Worm (Caenorhabditis elegans) whole organism, L3 larva: ENCODE data around the gene srab-10.
"Not testable (repeated sequence)": the region's sequence is repeated elsewhere in the genome, so short reads cannot be mapped to it uniquely, and the experiment has no call there.

Experiments used
- ZK546.5 ChIP-seq: sonication (generic microtip); optimal IDR thresholded peaks from 2 replicates; lab custom pipeline; 2017; ENCODE audit warnings: missing biosample characterization, missing genetic modification characterization
- ceh-16 ChIP-seq: sonication (generic microtip); optimal IDR thresholded peaks from 2 replicates; lab custom pipeline; 2017; ENCODE audit warnings: missing biosample characterization, missing genetic modification characterization
- ceh-9 ChIP-seq: sonication (generic microtip); optimal IDR thresholded peaks from 2 replicates; lab custom pipeline; 2018; ENCODE audit warnings: missing biosample characterization, missing genetic modification characterization
- daf-12 ChIP-seq: fragments of 150-350 bp; optimal IDR thresholded peaks from 2 replicates; lab custom pipeline; 2014; ENCODE audit warnings: missing biosample characterization, missing genetic modification reagents, missing genetic modification characterization
- egl-27 ChIP-seq: sonication (generic microtip); optimal IDR thresholded peaks from 4 replicates; lab custom pipeline; 2017; ENCODE audit warnings: missing biosample characterization, missing genetic modification reagents, missing genetic modification characterization
- egl-5 ChIP-seq: fragments of 150-350 bp; optimal IDR thresholded peaks from 2 replicates; lab custom pipeline; 2017; ENCODE audit warnings: missing biosample characterization, missing genetic modification reagents, missing genetic modification characterization, inconsistent platforms
- elt-2 ChIP-seq: sonication (generic microtip); optimal IDR thresholded peaks from 2 replicates; lab custom pipeline; 2016; ENCODE audit warnings: missing genetic modification reagents, mild to moderate bottlenecking, missing genetic modification characterization, missing compliant biosample characterization
- eor-1 ChIP-seq, 2 experiments: fragments of 150-350 bp; optimal IDR thresholded peaks; 2 replicates each; lab custom pipeline; 2014 to 2018; ENCODE audit warnings: missing biosample characterization in 2 of 2, missing genetic modification characterization in 2 of 2
- fkh-10 ChIP-seq: sonication (generic microtip); optimal IDR thresholded peaks from 2 replicates; lab custom pipeline; 2017; ENCODE audit warnings: missing biosample characterization, missing genetic modification reagents, missing genetic modification characterization
- fkh-2 ChIP-seq: fragments of 150-350 bp; optimal IDR thresholded peaks from 2 replicates; lab custom pipeline; 2014; ENCODE audit warnings: missing biosample characterization, missing genetic modification reagents, missing genetic modification characterization
- hmg-11 ChIP-seq: sonication (generic microtip); optimal IDR thresholded peaks from 2 replicates; lab custom pipeline; 2016; ENCODE audit warnings: missing genetic modification characterization, missing compliant biosample characterization
- lin-15B ChIP-seq: fragments of 150-350 bp; optimal IDR thresholded peaks from 2 replicates; lab custom pipeline; 2014; ENCODE audit warnings: missing biosample characterization, missing genetic modification characterization
- mdl-1 ChIP-seq: fragments of 150-350 bp; optimal IDR thresholded peaks from 2 replicates; lab custom pipeline; 2014; ENCODE audit warnings: missing biosample characterization, missing genetic modification characterization
- nhr-12 ChIP-seq: fragments of 150-350 bp; optimal IDR thresholded peaks from 2 replicates; lab custom pipeline; 2014; ENCODE audit warnings: missing biosample characterization, missing genetic modification characterization
- nhr-23 ChIP-seq: fragments of 150-350 bp; optimal IDR thresholded peaks from 2 replicates; lab custom pipeline; 2014; ENCODE audit warnings: missing biosample characterization, missing genetic modification reagents, missing genetic modification characterization
- nhr-25 ChIP-seq: sonication (generic microtip); optimal IDR thresholded peaks from 2 replicates; lab custom pipeline; 2017; ENCODE audit warnings: missing biosample characterization, missing genetic modification characterization
- nhr-28 ChIP-seq: fragments of 150-350 bp; optimal IDR thresholded peaks from 2 replicates; lab custom pipeline; 2014; ENCODE audit warnings: missing biosample characterization, missing genetic modification characterization
- nhr-43 ChIP-seq: sonication (generic microtip); optimal IDR thresholded peaks from 2 replicates; lab custom pipeline; 2016; ENCODE audit warnings: mild to moderate bottlenecking, missing genetic modification characterization, missing compliant biosample characterization; ENCODE audit not compliant: poor library complexity, severe bottlenecking
- nhr-67 ChIP-seq: fragments of 150-350 bp; optimal IDR thresholded peaks from 2 replicates; lab custom pipeline; 2014; ENCODE audit warnings: missing biosample characterization, missing genetic modification characterization
- nhr-77 ChIP-seq: fragments of 150-350 bp; optimal IDR thresholded peaks from 2 replicates; lab custom pipeline; 2014; ENCODE audit warnings: missing biosample characterization, missing genetic modification characterization
- pha-4 ChIP-seq: fragments of 150-350 bp; optimal IDR thresholded peaks from 2 replicates; lab custom pipeline; 2014; ENCODE audit warnings: missing biosample characterization, missing genetic modification reagents, missing genetic modification characterization
- pqm-1 ChIP-seq: fragments of 150-350 bp; optimal IDR thresholded peaks from 2 replicates; lab custom pipeline; 2017; ENCODE audit warnings: missing biosample characterization, missing genetic modification characterization, inconsistent platforms
- sea-2 ChIP-seq: fragments of 150-350 bp; sonication (generic microtip); optimal IDR thresholded peaks from 4 replicates; lab custom pipeline; 2014; ENCODE audit warnings: missing biosample characterization, missing genetic modification reagents, missing genetic modification characterization
- skn-1 ChIP-seq: fragments of 150-350 bp; optimal IDR thresholded peaks from 2 replicates; lab custom pipeline; 2014; ENCODE audit warnings: missing biosample characterization, missing genetic modification characterization
- tbx-2 ChIP-seq: sonication (generic microtip); optimal IDR thresholded peaks from 2 replicates; lab custom pipeline; 2016; ENCODE audit warnings: mild to moderate bottlenecking, missing genetic modification characterization, missing compliant biosample characterization
- unc-62 ChIP-seq: fragments of 150-350 bp; sonication (generic microtip); optimal IDR thresholded peaks from 4 replicates; lab custom pipeline; 2014; ENCODE audit warnings: missing biosample characterization, missing genetic modification reagents, missing genetic modification characterization
- zag-1 ChIP-seq: fragments of 150-350 bp; optimal IDR thresholded peaks from 2 replicates; lab custom pipeline; 2014; ENCODE audit warnings: missing biosample characterization, missing genetic modification characterization
- ztf-11 ChIP-seq: fragments of 150-350 bp; optimal IDR thresholded peaks from 2 replicates; lab custom pipeline; 2014; ENCODE audit warnings: missing biosample characterization, missing genetic modification characterization
- ztf-4 ChIP-seq: fragments of 150-350 bp; optimal IDR thresholded peaks from 2 replicates; lab custom pipeline; 2014; ENCODE audit warnings: missing biosample characterization, missing genetic modification characterization

The srab-10 gene

ce11 chrV:3112198-3112597 lies 32.2 kb downstream of the srab-10 start:
- TF ChIP-seq skn-1 (tag; lab: Kevin White, UChicago): no peak
- peak; percentile 17 for TF ChIP-seq elt-2 (tag; lab: Kevin White, UChicago)
- no peak for TF ChIP-seq nhr-23 (tag; lab: Kevin White, UChicago)
- no peak for TF ChIP-seq sea-2 (GFP tag; lab: Kevin White, UChicago)
- no peak for TF ChIP-seq eor-1 (tag; optimal IDR thresholded peaks at IDR 0.05; lab: Kevin White, UChicago)

ce11 chrV:3107450-3107849 lies 36.9 kb downstream of the srab-10 start, which contains the start of gene str-68:
str-68 (minus strand) TSS chrV:3107550.
- TF ChIP-seq hmg-11 (tag; lab: Kevin White, UChicago) (no peak), daf-12 (tag; lab: Kevin White, UChicago) (no peak), tbx-2 (tag; lab: Kevin White, UChicago) (no peak), nhr-77 (no peak), nhr-43 (tag; lab: Kevin White, UChicago) (no peak), egl-5 (no peak)
- TF ChIP-seq, all 47 proteins: peak for 0

ce11 chrV:3106785-3107184 lies 37.6 kb downstream of the srab-10 start:
- TF ChIP-seq egl-5 (no peak), mdl-1 (tag; lab: Kevin White, UChicago) (no peak), zag-1 (no peak), ceh-9 (tag; lab: Kevin White, UChicago) (no peak), nhr-67 (no peak), ztf-4 (tag; lab: Kevin White, UChicago) (no peak)

- TF ChIP-seq egl-27 (tag; lab: Kevin White, UChicago): no peak
- TF ChIP-seq tbx-2 (tag; lab: Kevin White, UChicago): no peak
- no peak for TF ChIP-seq nhr-25
- TF ChIP-seq ceh-16: no peak
- TF ChIP-seq, all 47 proteins: peak for 0
Measured at ce11 chrV:3105810-3106209, 38.6 kb downstream of the srab-10 start, which contains the start of gene str-69. str-69 (minus strand) TSS chrV:3105910.

- TF ChIP-seq ceh-16 (no peak), pha-4 (tag; lab: Kevin White, UChicago) (no peak), ztf-11 (tag; lab: Kevin White, UChicago) (no peak), sea-2 (GFP tag; lab: Kevin White, UChicago) (no peak), ztf-4 (tag; lab: Kevin White, UChicago) (no peak), unc-62 (GFP tag; lab: Kevin White, UChicago) (no peak), fkh-10 (no peak), lin-15B (no peak), nhr-23 (tag; lab: Kevin White, UChicago) (no peak), zag-1 (no peak), mdl-1 (tag; lab: Kevin White, UChicago) (no peak), nhr-28 (tag; lab: Kevin White, UChicago) (no peak), fkh-2 (tag; lab: Kevin White, UChicago) (no peak), hmg-11 (tag; lab: Kevin White, UChicago) (no peak), pqm-1 (tag; lab: Kevin White, UChicago) (no peak), daf-12 (tag; lab: Kevin White, UChicago) (no peak)
Measured at ce11 chrV:3104134-3104533, 40.3 kb downstream of the srab-10 start, which contains the start of gene str-66. str-66 (minus strand) TSS chrV:3104234.

ce11 chrV:3102049-3102448 lies 42.3 kb downstream of the srab-10 start, which contains the start of gene Y73C8C.4:
Y73C8C.4 (minus strand) TSS chrV:3102149.
- TF ChIP-seq skn-1 (tag; lab: Kevin White, UChicago); ceh-16; nhr-77: not testable (repeated sequence)

- TF ChIP-seq zag-1: no peak
- no peak for TF ChIP-seq nhr-12
- TF ChIP-seq lin-15B: no peak
- TF ChIP-seq ceh-9 (tag; lab: Kevin White, UChicago): no peak
- TF ChIP-seq ZK546.5: no peak
- TF ChIP-seq nhr-25: no peak
Measured at ce11 chrV:3100527-3100926, 43.9 kb downstream of the srab-10 start.
